Worm (Caenorhabditis elegans): ENCODE measurements around the gene nlp-51.

nlp-51 gene

DNA sequence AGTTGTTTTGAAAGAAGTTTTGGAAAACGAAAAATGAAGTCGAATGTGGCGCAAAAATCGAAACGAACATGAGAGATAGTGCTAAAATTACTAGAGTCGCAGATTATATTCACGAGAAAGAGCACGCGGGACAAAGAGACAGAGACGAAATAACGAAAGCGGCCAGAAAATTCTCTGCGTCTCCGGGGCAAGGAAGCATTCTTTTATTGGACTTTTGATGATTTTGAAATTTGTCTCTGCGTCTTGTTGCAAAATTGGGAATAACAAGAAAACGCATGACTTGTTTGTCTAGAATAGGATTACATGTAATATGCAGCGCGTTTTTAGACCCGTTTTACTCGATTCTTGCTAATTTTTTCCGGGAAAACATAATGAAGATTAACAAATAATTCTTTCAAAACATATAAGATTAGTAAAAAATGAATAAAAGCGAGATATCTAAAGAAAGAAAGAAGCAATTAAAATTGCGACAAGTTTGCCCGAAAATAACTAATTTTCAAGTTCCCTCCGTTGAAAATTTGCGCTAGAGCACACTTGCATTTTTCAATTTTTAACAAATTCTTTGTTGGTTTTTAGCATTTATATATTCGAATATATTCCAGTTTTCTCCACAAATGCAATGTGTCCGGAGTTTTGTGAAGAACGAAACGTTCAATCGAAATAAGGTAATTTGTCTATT lies 28.5 kb upstream of the nlp-51 start, which contains the start of the genes B0491.6 and pigm-1 (continued):
- TF ChIP-seq efl-3 (GFP tag; optimal IDR thresholded peaks at IDR 0.05) (no peak), snpc-4 (tag; optimal IDR thresholded peaks at IDR 0.05) (peak; percentile 52), xbp-1 (tag; optimal IDR thresholded peaks at IDR 0.05) (peak; percentile 30), isw-1 (GFP tag; IDR thresholded peaks at IDR 0.05) (peak; percentile 42), hpl-2 (GFP tag; optimal IDR thresholded peaks at IDR 0.05) (no peak), C04F5.9 (tag; optimal IDR thresholded peaks at IDR 0.05) (no peak), C34B4.2 (tag; optimal IDR thresholded peaks at IDR 0.05) (no peak), nhr-77 (tag; optimal IDR thresholded peaks at IDR 0.05) (peak; percentile 50), ztf-4 (tag; optimal IDR thresholded peaks at IDR 0.05) (peak; percentile 9), ceh-63 (GFP tag; optimal IDR thresholded peaks at IDR 0.05) (no peak), nhr-47 (tag; optimal IDR thresholded peaks at IDR 0.05) (peak; percentile 89), fkh-4 (tag; optimal IDR thresholded peaks at IDR 0.05; ENCODE audit: borderline replicate concordance) (peak; percentile 54), unc-130 (tag; optimal IDR thresholded peaks at IDR 0.05) (peak; percentile 63), blmp-1 (tag; optimal IDR thresholded peaks at IDR 0.05) (peak; percentile 64)

DNA sequence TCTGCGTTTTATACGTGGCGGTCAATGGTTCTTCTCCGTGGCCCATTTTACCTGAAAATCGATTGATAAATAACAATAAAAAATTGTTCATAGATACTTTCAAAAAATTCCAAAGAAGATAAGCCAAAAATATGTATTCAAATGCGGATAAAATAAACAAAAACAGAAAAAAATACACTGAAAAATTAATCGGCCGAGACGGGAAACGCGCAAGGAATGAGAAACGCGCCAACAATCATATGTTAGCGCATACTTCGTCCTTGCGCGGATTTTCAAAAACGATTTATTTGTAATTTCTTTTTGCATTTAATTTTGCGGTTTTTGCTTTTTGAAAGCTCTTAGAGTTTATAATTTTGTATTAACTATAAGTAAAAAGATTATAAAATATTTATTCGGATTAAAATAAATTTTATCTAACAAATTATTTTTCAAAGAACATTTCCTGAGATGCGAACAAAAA lies 26.1 kb upstream of the nlp-51 start, which contains the start of gene nduf-11:
TSS of gene nduf-11 (minus strand) at position 51 of the 460 bp plus-strand sequence.
- peak; percentile 66 for TF ChIP-seq nhr-11 (tag; optimal IDR thresholded peaks at IDR 0.05)
- peak; percentile 69 for TF ChIP-seq lin-15B (tag; optimal IDR thresholded peaks at IDR 0.05)
- peak; percentile 84 for TF ChIP-seq unc-86 (tag; optimal IDR thresholded peaks at IDR 0.05)
- TF ChIP-seq fkh-8 (tag; optimal IDR thresholded peaks at IDR 0.05) = peak; percentile 71
- peak; percentile 85 for TF ChIP-seq lin-14 (GFP tag; optimal IDR thresholded peaks at IDR 0.05)
- peak; percentile 62 for TF ChIP-seq jun-1 (tag; optimal IDR thresholded peaks at IDR 0.05)
- peak; percentile 84 for TF ChIP-seq isw-1 (GFP tag; IDR thresholded peaks at IDR 0.05)
- TF ChIP-seq snpc-4 (tag; optimal IDR thresholded peaks at IDR 0.05) = peak; percentile 75
- TF ChIP-seq unc-98 (GFP tag; IDR thresholded peaks at IDR 0.05) = no peak
- peak; percentile 87 for TF ChIP-seq xbp-1 (tag; optimal IDR thresholded peaks at IDR 0.05)
- peak; percentile 52 for TF ChIP-seq nhr-77 (tag; optimal IDR thresholded peaks at IDR 0.05)
- TF ChIP-seq C04F5.9 (tag; optimal IDR thresholded peaks at IDR 0.05) = peak; percentile 72
- TF ChIP-seq lin-35 (GFP tag; optimal IDR thresholded peaks at IDR 0.05) = peak; percentile 95 to 98
- TF ChIP-seq pag-3 (tag; optimal IDR thresholded peaks at IDR 0.05; ENCODE audit: borderline replicate concordance, insufficient read depth) = no peak
- peak; percentile 91 for TF ChIP-seq tbx-2 (tag; optimal IDR thresholded peaks at IDR 0.05)
- peak; percentile 87 for TF ChIP-seq swsn-7 (tag; optimal IDR thresholded peaks at IDR 0.05)
- no peak for TF ChIP-seq mef-2 (tag; optimal IDR thresholded peaks at IDR 0.05)
- no peak for TF ChIP-seq tlp-1 (tag; optimal IDR thresholded peaks at IDR 0.05)
- peak; percentile 70 for TF ChIP-seq sup-37 (GFP tag; optimal IDR thresholded peaks at IDR 0.05)
- peak in 1 of 2 experiments; percentile 70 for TF ChIP-seq ztf-11 (tag; optimal IDR thresholded peaks at IDR 0.05)
- TF ChIP-seq nhr-90 (tag; optimal IDR thresholded peaks at IDR 0.05; ENCODE audit: poor library complexity) = peak; percentile 87
- TF ChIP-seq nhr-28 (tag; optimal IDR thresholded peaks at IDR 0.05) = no peak
- peak; percentile 56 for TF ChIP-seq egl-13 (tag; optimal IDR thresholded peaks at IDR 0.05)
- peak; percentile 89 for TF ChIP-seq nhr-19 (GFP tag; conservative IDR thresholded peaks at IDR 0.05)
- TF ChIP-seq rnt-1 (tag; optimal IDR thresholded peaks at IDR 0.05) = peak; percentile 92
- TF ChIP-seq fos-1 (tag; optimal IDR thresholded peaks at IDR 0.05) = peak; percentile 77
- peak; percentile 74 for TF ChIP-seq elt-2 (tag; optimal IDR thresholded peaks at IDR 0.05)
- peak; percentile 43 for TF ChIP-seq fkh-4 (tag; optimal IDR thresholded peaks at IDR 0.05; ENCODE audit: borderline replicate concordance)
- TF ChIP-seq elt-3 (tag; optimal IDR thresholded peaks at IDR 0.05) = peak in 2 of 6 experiments; percentile 64 to 91
- TF ChIP-seq snu-23 (GFP tag; optimal IDR thresholded peaks at IDR 0.05) = peak; percentile 91
- TF ChIP-seq ceh-63 (GFP tag; optimal IDR thresholded peaks at IDR 0.05) = no peak
- no peak for TF ChIP-seq pqm-1 (tag; optimal IDR thresholded peaks at IDR 0.05)
- no peak for TF ChIP-seq alr-1 (tag; optimal IDR thresholded peaks at IDR 0.05; ENCODE audit: borderline replicate concordance)
- no peak for TF ChIP-seq vab-15 (tag; optimal IDR thresholded peaks at IDR 0.05)
- peak; percentile 69 for TF ChIP-seq pax-3 (tag; optimal IDR thresholded peaks at IDR 0.05)
- TF ChIP-seq ceh-8 (GFP tag; optimal IDR thresholded peaks at IDR 0.05) = peak; percentile 30
- peak; percentile 87 for TF ChIP-seq nhr-20 (tag; optimal IDR thresholded peaks at IDR 0.05)
- TF ChIP-seq nhr-71 (tag; optimal IDR thresholded peaks at IDR 0.05) = peak; percentile 93
- peak; percentile 63 for TF ChIP-seq sox-4 (tag; optimal IDR thresholded peaks at IDR 0.05)
- TF ChIP-seq egl-27 (tag; optimal IDR thresholded peaks at IDR 0.05) = no peak
- peak; percentile 81 for TF ChIP-seq C16A3.4 (tag; optimal IDR thresholded peaks at IDR 0.05)
